Worm (Caenorhabditis elegans) whole organism, L3 larva: ENCODE results near the gene Y67A10A.7.
A peak's percentile ranks its signal among the peaks of the same experiment; 100 is the strongest.

Experiments used
- R02D3.7 ChIP-seq: fragments of 150-350 bp; optimal IDR thresholded peaks from 2 replicates; lab custom pipeline; 2014; ENCODE audit warnings: missing biosample characterization, missing genetic modification characterization
- ZK546.5 ChIP-seq: sonication (generic microtip); optimal IDR thresholded peaks from 2 replicates; lab custom pipeline; 2017; ENCODE audit warnings: missing biosample characterization, missing genetic modification characterization
- ceh-16 ChIP-seq: sonication (generic microtip); optimal IDR thresholded peaks from 2 replicates; lab custom pipeline; 2017; ENCODE audit warnings: missing biosample characterization, missing genetic modification characterization
- ceh-28 ChIP-seq: fragments of 150-350 bp; optimal IDR thresholded peaks from 2 replicates; lab custom pipeline; 2014; ENCODE audit warnings: missing biosample characterization, missing genetic modification reagents, missing genetic modification characterization
- ceh-82 ChIP-seq: fragments of 150-350 bp; optimal IDR thresholded peaks from 2 replicates; lab custom pipeline; 2014; ENCODE audit warnings: missing biosample characterization, missing genetic modification characterization
- daf-12 ChIP-seq: fragments of 150-350 bp; optimal IDR thresholded peaks from 2 replicates; lab custom pipeline; 2014; ENCODE audit warnings: missing biosample characterization, missing genetic modification reagents, missing genetic modification characterization
- egl-27 ChIP-seq: sonication (generic microtip); optimal IDR thresholded peaks from 4 replicates; lab custom pipeline; 2017; ENCODE audit warnings: missing biosample characterization, missing genetic modification reagents, missing genetic modification characterization
- egl-5 ChIP-seq: fragments of 150-350 bp; optimal IDR thresholded peaks from 2 replicates; lab custom pipeline; 2017; ENCODE audit warnings: missing biosample characterization, missing genetic modification reagents, missing genetic modification characterization, inconsistent platforms
- elt-1 ChIP-seq: fragments of 150-350 bp; optimal IDR thresholded peaks from 2 replicates; lab custom pipeline; 2014; ENCODE audit warnings: missing biosample characterization, missing genetic modification characterization
- elt-3 ChIP-seq, 3 experiments: fragments of 150-350 bp in 1 of 3; sonication (generic microtip) in 2 of 3; optimal IDR thresholded peaks; 2 replicates in 2 of 3; 4 replicates in 1 of 3; lab custom pipeline; 2014 to 2017; ENCODE audit warnings: missing biosample characterization in 3 of 3, missing genetic modification characterization in 3 of 3
- fkh-10 ChIP-seq: sonication (generic microtip); optimal IDR thresholded peaks from 2 replicates; lab custom pipeline; 2017; ENCODE audit warnings: missing biosample characterization, missing genetic modification reagents, missing genetic modification characterization
- fkh-2 ChIP-seq: fragments of 150-350 bp; optimal IDR thresholded peaks from 2 replicates; lab custom pipeline; 2014; ENCODE audit warnings: missing biosample characterization, missing genetic modification reagents, missing genetic modification characterization
- fos-1 ChIP-seq: fragments of 150-350 bp; optimal IDR thresholded peaks from 2 replicates; lab custom pipeline; 2014; ENCODE audit warnings: missing biosample characterization, missing genetic modification characterization
- hmg-11 ChIP-seq: sonication (generic microtip); optimal IDR thresholded peaks from 2 replicates; lab custom pipeline; 2016; ENCODE audit warnings: missing genetic modification characterization, missing compliant biosample characterization
- jun-1 ChIP-seq: fragments of 150-350 bp; optimal IDR thresholded peaks from 2 replicates; lab custom pipeline; 2014; ENCODE audit warnings: missing biosample characterization, missing genetic modification reagents, missing genetic modification characterization
- lin-15B ChIP-seq: fragments of 150-350 bp; optimal IDR thresholded peaks from 2 replicates; lab custom pipeline; 2014; ENCODE audit warnings: missing biosample characterization, missing genetic modification characterization
- lin-39 ChIP-seq: fragments of 150-350 bp; optimal IDR thresholded peaks from 2 replicates; lab custom pipeline; 2018; ENCODE audit warnings: missing biosample characterization, missing genetic modification reagents, missing genetic modification characterization
- lsy-12 ChIP-seq: sonication (generic microtip); optimal IDR thresholded peaks from 2 replicates; lab custom pipeline; 2016; ENCODE audit warnings: mild to moderate bottlenecking, missing genetic modification characterization, missing compliant biosample characterization
- mdl-1 ChIP-seq: fragments of 150-350 bp; optimal IDR thresholded peaks from 2 replicates; lab custom pipeline; 2014; ENCODE audit warnings: missing biosample characterization, missing genetic modification characterization
- nfya-1 ChIP-seq: sonication (generic microtip); optimal IDR thresholded peaks from 2 replicates; lab custom pipeline; 2017; ENCODE audit warnings: missing genetic modification characterization, mild to moderate bottlenecking, missing compliant biosample characterization, antibody characterized with exemption, moderate library complexity; ENCODE audit not compliant: insufficient read depth
- nhr-11 ChIP-seq: fragments of 150-350 bp; optimal IDR thresholded peaks from 2 replicates; lab custom pipeline; 2014; ENCODE audit warnings: missing biosample characterization, missing genetic modification characterization
- nhr-23 ChIP-seq: fragments of 150-350 bp; optimal IDR thresholded peaks from 2 replicates; lab custom pipeline; 2014; ENCODE audit warnings: missing biosample characterization, missing genetic modification reagents, missing genetic modification characterization
- nhr-237 ChIP-seq: fragments of 150-350 bp; optimal IDR thresholded peaks from 2 replicates; lab custom pipeline; 2014; ENCODE audit warnings: missing biosample characterization, missing genetic modification characterization
- nhr-25 ChIP-seq: sonication (generic microtip); optimal IDR thresholded peaks from 2 replicates; lab custom pipeline; 2017; ENCODE audit warnings: missing biosample characterization, missing genetic modification characterization
- nhr-28 ChIP-seq: fragments of 150-350 bp; optimal IDR thresholded peaks from 2 replicates; lab custom pipeline; 2014; ENCODE audit warnings: missing biosample characterization, missing genetic modification characterization
- nhr-43 ChIP-seq: sonication (generic microtip); optimal IDR thresholded peaks from 2 replicates; lab custom pipeline; 2016; ENCODE audit warnings: mild to moderate bottlenecking, missing genetic modification characterization, missing compliant biosample characterization; ENCODE audit not compliant: poor library complexity, severe bottlenecking
- nhr-67 ChIP-seq: fragments of 150-350 bp; optimal IDR thresholded peaks from 2 replicates; lab custom pipeline; 2014; ENCODE audit warnings: missing biosample characterization, missing genetic modification characterization
- nhr-76 ChIP-seq: fragments of 150-350 bp; sonication (generic microtip); optimal IDR thresholded peaks from 5 replicates; lab custom pipeline; 2014; ENCODE audit warnings: missing biosample characterization, missing genetic modification characterization
- pqm-1 ChIP-seq: fragments of 150-350 bp; optimal IDR thresholded peaks from 2 replicates; lab custom pipeline; 2017; ENCODE audit warnings: missing biosample characterization, missing genetic modification characterization, inconsistent platforms
- sea-2 ChIP-seq: fragments of 150-350 bp; sonication (generic microtip); optimal IDR thresholded peaks from 4 replicates; lab custom pipeline; 2014; ENCODE audit warnings: missing biosample characterization, missing genetic modification reagents, missing genetic modification characterization
- snpc-4 ChIP-seq: fragments of 150-350 bp; optimal IDR thresholded peaks from 2 replicates; lab custom pipeline; 2014; ENCODE audit warnings: missing biosample characterization, missing genetic modification characterization
- tbx-2 ChIP-seq: sonication (generic microtip); optimal IDR thresholded peaks from 2 replicates; lab custom pipeline; 2016; ENCODE audit warnings: mild to moderate bottlenecking, missing genetic modification characterization, missing compliant biosample characterization
- unc-39 ChIP-seq: sonication (generic microtip); optimal IDR thresholded peaks from 4 replicates; lab custom pipeline; 2017; ENCODE audit warnings: missing biosample characterization, missing genetic modification characterization
- unc-62 ChIP-seq: fragments of 150-350 bp; sonication (generic microtip); optimal IDR thresholded peaks from 4 replicates; lab custom pipeline; 2014; ENCODE audit warnings: missing biosample characterization, missing genetic modification reagents, missing genetic modification characterization
- ztf-11 ChIP-seq: fragments of 150-350 bp; optimal IDR thresholded peaks from 2 replicates; lab custom pipeline; 2014; ENCODE audit warnings: missing biosample characterization, missing genetic modification characterization
- ztf-4 ChIP-seq: fragments of 150-350 bp; optimal IDR thresholded peaks from 2 replicates; lab custom pipeline; 2014; ENCODE audit warnings: missing biosample characterization, missing genetic modification characterization

Y67A10A.7 gene

DNA sequence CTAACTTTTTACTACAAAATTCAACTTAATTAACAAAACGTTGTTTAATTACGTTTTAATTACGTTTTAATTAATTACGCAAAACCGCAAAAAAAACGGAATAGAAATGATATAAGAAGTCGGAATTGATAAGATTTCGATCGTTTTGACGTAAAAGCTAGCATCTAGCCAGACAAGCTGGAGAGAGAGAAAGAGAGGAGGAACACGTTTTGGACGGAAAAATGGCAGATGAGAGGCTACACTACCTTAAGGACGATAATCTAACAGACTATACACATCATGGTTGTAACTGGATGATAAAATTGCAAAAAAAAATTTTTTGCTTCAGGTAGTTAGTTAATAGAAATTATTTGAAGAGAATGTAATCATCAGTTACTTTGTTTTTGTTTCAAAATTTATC is 10.3 kb downstream of the Y67A10A.7 start:
- no peak for TF ChIP-seq lin-15B

DNA sequence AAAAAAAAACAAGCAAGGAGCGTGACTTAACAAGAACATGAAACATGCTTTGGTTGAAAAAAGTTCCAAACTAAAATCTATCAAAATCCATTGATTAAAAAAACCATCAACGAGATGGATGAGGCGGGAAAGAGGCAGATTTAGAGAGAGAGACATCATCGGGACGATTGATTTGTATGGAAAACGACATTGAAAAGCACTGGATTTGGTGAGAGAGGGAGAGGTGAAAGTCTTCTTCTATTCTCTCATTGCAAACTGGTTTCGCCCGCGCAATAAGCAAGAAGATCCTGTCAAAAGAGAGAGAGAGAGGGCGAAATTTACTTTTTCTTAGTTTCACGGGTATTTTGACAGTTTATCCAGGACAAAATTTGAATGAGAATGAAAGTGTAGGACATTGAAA is 11.2 kb downstream of the Y67A10A.7 start:
- TF ChIP-seq lsy-12 (tag; lab: Kevin White, UChicago) (no peak), pqm-1 (tag; lab: Kevin White, UChicago) (no peak), nhr-76 (tag; lab: Kevin White, UChicago) (no peak), elt-1 (tag; lab: Kevin White, UChicago) (no peak), nhr-237 (tag; lab: Kevin White, UChicago) (no peak), nhr-25 (peak; percentile 52), nhr-43 (tag; lab: Kevin White, UChicago) (peak; percentile 1), ceh-28 (no peak), ztf-11 (tag; lab: Kevin White, UChicago) (no peak), nhr-23 (tag; lab: Kevin White, UChicago) (peak; percentile 5), egl-5 (tag; lab: Kevin White, UChicago) (no peak)

DNA sequence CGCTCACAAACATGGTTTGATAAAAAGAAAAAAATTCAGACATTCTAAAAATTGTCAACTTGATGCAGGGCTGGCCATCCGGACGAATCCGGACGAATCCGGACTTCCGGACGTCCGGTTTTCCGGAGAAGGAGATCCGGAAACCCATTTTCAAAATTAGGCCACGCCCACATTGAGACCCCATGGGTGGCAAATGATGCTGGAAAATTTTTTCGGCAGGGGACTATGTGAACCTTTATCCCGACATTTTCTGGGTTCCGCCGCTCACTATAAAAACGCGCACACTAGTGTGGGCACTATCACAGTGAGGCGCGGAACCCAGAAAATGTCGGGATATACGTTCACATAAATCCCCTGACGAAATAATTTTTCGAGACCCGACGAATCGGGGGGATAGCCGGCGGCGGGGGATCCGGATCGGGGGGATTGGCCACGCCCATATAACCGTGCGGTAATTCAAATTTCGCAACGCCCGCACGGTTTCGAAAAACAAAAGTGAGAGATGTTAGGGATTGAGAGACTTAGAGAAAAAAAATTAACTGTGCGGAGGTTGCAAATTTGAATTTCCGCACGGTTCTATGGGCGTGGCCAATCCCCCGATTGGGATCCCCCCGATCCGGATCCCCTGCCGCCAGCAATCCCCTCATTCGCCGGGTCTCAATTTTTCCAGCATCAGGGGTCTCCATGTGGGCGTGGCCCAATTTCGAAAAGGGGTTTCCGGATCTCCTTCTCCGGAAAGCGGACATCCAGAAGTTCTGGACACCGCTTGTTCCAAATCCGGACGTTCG is 14.0 kb downstream of the Y67A10A.7 start:
- TF ChIP-seq egl-5 (tag; lab: Kevin White, UChicago) (no peak), unc-39 (tag; lab: Kevin White, UChicago) (no peak), fkh-10 (no peak)
- TF ChIP-seq, all 47 proteins: peak for 0

DNA sequence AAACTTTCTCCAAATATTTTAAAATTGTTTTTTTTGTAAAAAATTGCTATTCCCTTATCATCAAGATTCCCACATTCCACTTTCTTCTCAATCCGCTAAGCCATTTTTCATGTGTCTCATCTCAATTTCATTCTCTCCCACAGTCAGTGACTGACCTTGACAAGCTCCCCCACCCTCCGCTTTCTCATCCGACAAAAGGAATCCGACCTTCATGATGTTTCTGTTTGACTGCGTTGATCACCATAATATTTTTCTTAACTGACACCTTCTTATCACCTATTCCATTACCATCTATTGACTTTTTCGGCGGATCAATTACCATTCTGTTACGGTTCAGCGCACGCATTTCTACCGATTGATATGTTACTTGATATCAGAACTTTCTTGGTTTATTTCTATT is 15.2 kb downstream of the Y67A10A.7 start:
- TF ChIP-seq nhr-237 (tag; lab: Kevin White, UChicago) = no peak
- TF ChIP-seq sea-2 (GFP tag; lab: Kevin White, UChicago) = no peak
- peak in 1 of 3 experiments; percentile 27 for TF ChIP-seq elt-3 (tag; optimal IDR thresholded peaks at IDR 0.05; lab: Kevin White, UChicago)
- no peak for TF ChIP-seq lin-39 (tag; lab: Kevin White, UChicago)
- TF ChIP-seq nhr-43 (tag; lab: Kevin White, UChicago) = no peak
- no peak for TF ChIP-seq fos-1 (tag; lab: Kevin White, UChicago)
- no peak for TF ChIP-seq tbx-2 (tag; lab: Kevin White, UChicago)
- no peak for TF ChIP-seq ZK546.5 (tag; lab: Kevin White, UChicago)
- peak; percentile 85 for TF ChIP-seq nhr-25
- TF ChIP-seq mdl-1 (tag; lab: Kevin White, UChicago) = no peak
- TF ChIP-seq nhr-23 (tag; lab: Kevin White, UChicago) = peak; percentile 46
- no peak for TF ChIP-seq hmg-11
- TF ChIP-seq ceh-82 (tag; lab: Kevin White, UChicago) = no peak
- no peak for TF ChIP-seq nhr-11 (tag; lab: Kevin White, UChicago)
- TF ChIP-seq, all 47 proteins: peak for 3

DNA sequence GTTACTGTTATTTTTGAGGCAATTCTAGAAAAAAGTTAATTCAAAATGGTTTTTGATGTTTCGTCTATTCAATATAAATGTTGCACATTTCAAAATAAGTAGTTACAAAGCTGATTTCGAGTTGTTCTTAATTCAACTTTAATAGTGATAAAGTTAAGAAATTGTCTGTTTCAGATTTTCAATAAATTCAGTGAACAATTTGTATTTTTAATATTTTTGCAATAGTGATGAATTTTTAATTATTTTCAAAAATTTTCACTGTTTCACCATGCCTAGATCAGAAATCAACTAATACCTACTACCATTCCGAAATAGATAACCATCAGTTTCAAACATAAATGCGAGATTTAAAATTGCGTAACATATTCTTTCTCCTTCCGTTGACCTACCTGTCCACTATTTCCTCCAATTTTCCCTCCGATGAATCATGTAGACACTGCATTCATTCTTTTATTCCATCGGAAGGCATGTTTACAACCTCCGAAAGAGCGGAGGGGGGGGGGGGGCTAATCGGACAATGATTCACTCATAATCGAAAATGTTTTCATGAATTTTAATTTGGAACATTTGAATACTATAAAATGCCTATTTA is 16.2 kb downstream of the Y67A10A.7 start:
- TF ChIP-seq nhr-25 (peak; percentile 37), unc-62 (GFP tag; lab: Kevin White, UChicago) (no peak), snpc-4 (tag; lab: Kevin White, UChicago) (no peak), nhr-23 (tag; lab: Kevin White, UChicago) (peak; percentile 58), elt-1 (tag; lab: Kevin White, UChicago) (peak; percentile 5)

DNA sequence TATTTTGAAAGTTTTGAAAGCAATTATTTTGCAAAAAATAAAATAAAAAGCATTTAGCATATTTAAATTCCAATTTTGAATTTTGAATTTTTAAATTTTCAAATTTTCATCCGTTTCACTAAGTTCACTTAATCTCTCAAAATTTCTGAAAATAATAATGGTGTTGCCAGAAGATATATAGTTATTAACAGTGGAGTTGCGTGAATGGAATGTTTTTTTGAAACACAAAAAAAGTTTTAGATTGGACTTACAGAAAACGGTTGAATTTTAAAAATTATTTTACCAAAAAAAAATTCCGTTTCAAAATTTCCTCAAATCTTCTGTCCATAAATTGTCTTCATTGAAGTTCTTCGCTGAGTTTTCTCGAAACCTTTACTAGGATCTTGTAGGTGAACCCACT is 17.4 kb downstream of the Y67A10A.7 start:
- no peak for TF ChIP-seq daf-12 (tag; lab: Kevin White, UChicago)
- no peak for TF ChIP-seq tbx-2 (tag; lab: Kevin White, UChicago)
- no peak for TF ChIP-seq mdl-1 (tag; lab: Kevin White, UChicago)
- TF ChIP-seq egl-5 (tag; lab: Kevin White, UChicago) = no peak
- TF ChIP-seq ceh-16 = no peak
- no peak for TF ChIP-seq fkh-10
- TF ChIP-seq elt-3 (tag; optimal IDR thresholded peaks at IDR 0.05; lab: Kevin White, UChicago) = no peak
- no peak for TF ChIP-seq ztf-4 (tag; lab: Kevin White, UChicago)
- no peak for TF ChIP-seq R02D3.7 (tag; lab: Kevin White, UChicago)
- no peak for TF ChIP-seq pqm-1 (tag; lab: Kevin White, UChicago)
- no peak for TF ChIP-seq fkh-2 (tag; lab: Kevin White, UChicago)
- TF ChIP-seq nfya-1 (tag; lab: Kevin White, UChicago) = no peak
- TF ChIP-seq nhr-237 (tag; lab: Kevin White, UChicago) = no peak
- no peak for TF ChIP-seq nhr-76 (tag; lab: Kevin White, UChicago)
- TF ChIP-seq egl-27 (tag; lab: Kevin White, UChicago) = no peak
- TF ChIP-seq fos-1 (tag; lab: Kevin White, UChicago) = no peak
- no peak for TF ChIP-seq ceh-82 (tag; lab: Kevin White, UChicago)
- TF ChIP-seq nhr-67 = no peak
- no peak for TF ChIP-seq nhr-28
- no peak for TF ChIP-seq jun-1
- TF ChIP-seq, all 47 proteins: peak for 0
